Worm (Caenorhabditis elegans) whole organism, early embryonic: ENCODE results near the gene ZC155.2.

ENCODE experiments used
- B0310.2 ChIP-seq: sonication (generic microtip); optimal IDR thresholded peaks from 2 replicates; lab custom pipeline; 2016; ENCODE audit warnings: mild to moderate bottlenecking, missing genetic modification characterization, missing compliant biosample characterization
- aly-1 ChIP-seq: sonication (generic microtip); optimal IDR thresholded peaks from 2 replicates; lab custom pipeline; 2016; ENCODE audit warnings: missing genetic modification characterization, missing compliant biosample characterization
- ama-1 ChIP-seq: fragments of 150-350 bp; optimal IDR thresholded peaks from 2 replicates; lab custom pipeline; 2014
- ceh-13 ChIP-seq: fragments of 200-800 bp; sonication (Bioruptor generic); optimal IDR thresholded peaks from 2 replicates; lab custom pipeline; 2018; ENCODE audit warnings: mild to moderate bottlenecking, missing genetic modification characterization, missing compliant biosample characterization
- ceh-36 ChIP-seq: sonication (generic microtip); optimal IDR thresholded peaks from 2 replicates; lab custom pipeline; 2016; ENCODE audit warnings: missing genetic modification characterization, inconsistent platforms, missing compliant biosample characterization
- flt-1 ChIP-seq: fragments of 200-800 bp; sonication (Bioruptor generic); IDR thresholded peaks from 2 replicates; pipeline ENCODE4 v1.3.6; 2022; ENCODE audit warnings: missing genetic modification characterization, missing compliant biosample characterization
- hnd-1 ChIP-seq: sonication (generic microtip); optimal IDR thresholded peaks from 2 replicates; lab custom pipeline; 2016; ENCODE audit warnings: missing genetic modification characterization, missing compliant biosample characterization
- pes-1 ChIP-seq: fragments of 200-800 bp; sonication (Bioruptor generic); IDR thresholded peaks from 2 replicates; pipeline ENCODE4 v1.3.6; 2022; ENCODE audit warnings: missing genetic modification reagents, missing genetic modification characterization, missing compliant biosample characterization
- scrt-1 ChIP-seq: fragments of 200-800 bp; sonication (Bioruptor generic); IDR thresholded peaks from 2 replicates; pipeline ENCODE4 v1.3.6; 2022; ENCODE audit warnings: missing genetic modification characterization, missing compliant biosample characterization
- tbx-11 ChIP-seq: fragments of 200-800 bp; sonication (Bioruptor generic); IDR thresholded peaks from 2 replicates; pipeline ENCODE4 v1.3.6; 2022; ENCODE audit warnings: missing genetic modification characterization, missing compliant biosample characterization
- tbx-37 ChIP-seq: fragments of 200-800 bp; sonication (Bioruptor generic); conservative IDR thresholded peaks from 2 replicates; pipeline ENCODE4 v1.3.6; 2022; ENCODE audit warnings: missing genetic modification reagents, missing genetic modification characterization, missing compliant biosample characterization
- tra-4 ChIP-seq: sonication (generic microtip); optimal IDR thresholded peaks from 2 replicates; lab custom pipeline; 2017; ENCODE audit warnings: missing genetic modification characterization, missing compliant biosample characterization

- TF ChIP-seq flt-1 (GFP tag; lab: Robert Waterston, UW) (no peak), scrt-1 (no peak), B0310.2 (no peak), ceh-13 (GFP tag; lab: Kevin White, UChicago) (no peak), hnd-1 (tag; lab: Kevin White, UChicago) (no peak), ceh-36 (tag; lab: Kevin White, UChicago) (no peak), ama-1 (no peak), aly-1 (tag; lab: Kevin White, UChicago) (no peak), pes-1 (GFP tag; lab: Robert Waterston, UW) (no peak), tbx-11 (GFP tag; lab: Robert Waterston, UW) (no peak), tbx-37 (no peak), tra-4 (tag; lab: Kevin White, UChicago) (no peak)
These were observed 8.5 kb upstream of the ZC155.2 start for ce11 chrIII:5210269-5210668.
